Worm (Caenorhabditis elegans): ENCODE results near the gene uroc-1.

DNA sequence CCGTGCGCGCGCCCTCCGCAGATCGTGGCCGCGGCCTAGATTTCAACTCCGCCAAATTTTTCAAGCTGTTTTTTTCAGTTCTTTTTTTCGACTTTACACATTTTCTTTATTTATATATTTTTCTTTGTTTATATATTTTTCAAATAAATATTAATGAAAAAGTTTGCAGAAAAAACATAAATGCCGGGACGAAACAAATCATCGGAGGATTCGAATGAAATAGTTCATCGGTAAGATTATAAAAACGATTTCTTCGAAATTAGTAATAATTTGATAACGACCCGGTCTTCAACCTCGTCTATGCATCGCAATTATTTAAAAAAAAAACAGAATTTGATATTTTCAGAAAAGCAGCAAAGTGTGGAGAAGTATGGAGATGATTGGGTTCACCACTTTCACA is 9.2 kb downstream of the uroc-1 start, which contains the start of gene Y51H4A.6:
- TF ChIP-seq snpc-4 (tag; optimal IDR thresholded peaks at IDR 0.05) (no peak), ztf-11 (tag; optimal IDR thresholded peaks at IDR 0.05) (no peak), lin-39 (tag; optimal IDR thresholded peaks at IDR 0.05) (no peak), sea-2 (GFP tag; optimal IDR thresholded peaks at IDR 0.05) (no peak)

All from whole organism, L3 larva.